Worm (Caenorhabditis elegans) whole organism, L2 larva: ENCODE measurements around the gene F17H10.2.

Experiments
- F13H6.1 ChIP-seq: sonication (generic microtip); optimal IDR thresholded peaks from 2 replicates; lab custom pipeline; 2016; ENCODE audit warnings: missing genetic modification characterization, missing compliant biosample characterization
- ZK546.5 ChIP-seq: sonication (generic microtip); optimal IDR thresholded peaks from 2 replicates; lab custom pipeline; 2017; ENCODE audit warnings: missing biosample characterization, missing genetic modification characterization
- ama-1 ChIP-seq: fragments of 150-350 bp; optimal IDR thresholded peaks from 2 replicates; lab custom pipeline; 2018; ENCODE audit warnings: inconsistent platforms
- blmp-1 ChIP-seq: sonication (generic microtip); optimal IDR thresholded peaks from 2 replicates; lab custom pipeline; 2017; ENCODE audit warnings: missing genetic modification characterization, mild to moderate bottlenecking, missing compliant biosample characterization, antibody characterized with exemption, moderate library complexity; ENCODE audit not compliant: insufficient read depth
- lin-13 ChIP-seq: fragments of 150-350 bp; optimal IDR thresholded peaks from 2 replicates; lab custom pipeline; 2014; ENCODE audit warnings: missing biosample characterization, missing genetic modification reagents, missing genetic modification characterization
- lsy-2 ChIP-seq, 2 experiments: fragments of 150-350 bp in 1 of 2; sonication (generic microtip) in 1 of 2; optimal IDR thresholded peaks; 2 replicates each; lab custom pipeline; 2014 to 2017; ENCODE audit warnings: missing biosample characterization in 2 of 2, missing genetic modification characterization in 2 of 2
- nhr-23 ChIP-seq: fragments of 150-350 bp; optimal IDR thresholded peaks from 2 replicates; lab custom pipeline; 2014; ENCODE audit warnings: missing biosample characterization, missing genetic modification reagents, missing genetic modification characterization
- nhr-6 ChIP-seq: fragments of 150-350 bp; optimal IDR thresholded peaks from 2 replicates; lab custom pipeline; 2014; ENCODE audit warnings: missing biosample characterization, missing genetic modification characterization
- nhr-77 ChIP-seq: fragments of 150-350 bp; optimal IDR thresholded peaks from 2 replicates; lab custom pipeline; 2014; ENCODE audit warnings: missing biosample characterization, missing genetic modification characterization
- sma-9 ChIP-seq, 2 experiments: fragments of 150-350 bp in 1 of 2; sonication (generic microtip) in 1 of 2; optimal IDR thresholded peaks; 2 replicates each; lab custom pipeline; 2014 to 2016; ENCODE audit warnings: missing genetic modification characterization in 2 of 2, mild to moderate bottlenecking in 1 of 2, missing biosample characterization in 1 of 2, missing compliant biosample characterization in 1 of 2, missing genetic modification reagents in 1 of 2, moderate library complexity in 1 of 2
- unc-39 ChIP-seq: fragments of 150-350 bp; optimal IDR thresholded peaks from 2 replicates; lab custom pipeline; 2014; ENCODE audit warnings: missing biosample characterization, missing genetic modification characterization
- zag-1 ChIP-seq: fragments of 150-350 bp; optimal IDR thresholded peaks from 2 replicates; lab custom pipeline; 2014; ENCODE audit warnings: missing biosample characterization, missing genetic modification characterization
- ztf-11 ChIP-seq: sonication (generic microtip); optimal IDR thresholded peaks from 2 replicates; lab custom pipeline; 2017; ENCODE audit warnings: missing biosample characterization, missing genetic modification characterization

DNA sequence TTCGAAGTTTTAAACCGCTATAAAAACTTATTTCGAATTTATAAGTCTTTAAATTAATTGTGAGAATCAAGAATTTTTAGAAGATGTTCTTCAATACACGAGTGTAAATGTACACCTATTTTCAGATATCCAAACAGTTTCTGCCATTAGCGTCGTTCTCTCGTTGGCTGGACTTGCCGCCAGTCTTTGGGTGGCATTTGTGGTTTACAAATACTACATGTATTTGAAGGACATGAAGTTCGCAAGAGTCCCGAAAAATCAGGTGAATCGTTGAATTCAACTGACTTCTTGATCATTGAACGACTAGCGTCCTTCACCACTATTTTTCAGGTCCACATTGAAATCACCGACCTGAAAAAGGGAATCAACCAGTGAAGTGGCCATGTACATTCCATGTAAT lies 2.1 kb downstream of the F17H10.2 start:
- TF ChIP-seq lsy-2 (tag; optimal IDR thresholded peaks at IDR 0.05; lab: Kevin White, UChicago) (no peak), blmp-1 (tag; lab: Kevin White, UChicago) (no peak), zag-1 (tag; lab: Kevin White, UChicago) (no peak), F13H6.1 (tag; lab: Kevin White, UChicago) (no peak), nhr-6 (no peak), ztf-11 (tag; lab: Kevin White, UChicago) (no peak), ZK546.5 (tag; lab: Kevin White, UChicago) (no peak), nhr-77 (tag; lab: Kevin White, UChicago) (no peak), unc-39 (no peak), ama-1 (no peak), lin-13 (GFP tag; lab: Kevin White, UChicago) (no peak), sma-9 (GFP tag; optimal IDR thresholded peaks at IDR 0.05; lab: Kevin White, UChicago) (no peak), sma-9 (tag; optimal IDR thresholded peaks at IDR 0.05; lab: Kevin White, UChicago) (no peak), nhr-23 (tag; lab: Kevin White, UChicago) (no peak)
